Fruit fly (Drosophila melanogaster): ENCODE measurements around the gene CG15564.

Gene CG15564

dm6 chr3R:31218214-31218876, 16.8 kb downstream of the CG15564 start:
- TF ChIP-seq EcR (GFP tag; optimal IDR thresholded peaks at IDR 0.05) (peak; percentile 85), CG13204 (GFP tag; optimal IDR thresholded peaks at IDR 0.05) (no peak), CG10348 (GFP tag; IDR thresholded peaks at IDR 0.05) (no peak), gl (tag; optimal IDR thresholded peaks at IDR 0.05) (no peak), Pif1A (GFP tag; optimal IDR thresholded peaks at IDR 0.05) (no peak), Snoo (tag; optimal IDR thresholded peaks at IDR 0.05) (no peak), D1 (tag; optimal IDR thresholded peaks at IDR 0.05) (no peak), CG17806 (tag; optimal IDR thresholded peaks at IDR 0.05) (no peak)

- TF ChIP-seq CG10348 (GFP tag; IDR thresholded peaks at IDR 0.05) (no peak), rn (GFP tag; IDR thresholded peaks at IDR 0.05) (no peak), CG34367 (tag; optimal IDR thresholded peaks at IDR 0.05) (no peak), CG9948 (tag; optimal IDR thresholded peaks at IDR 0.05) (no peak), CG8301 (tag; optimal IDR thresholded peaks at IDR 0.05) (no peak), CG8159 (tag; optimal IDR thresholded peaks at IDR 0.05) (no peak), gl (tag; optimal IDR thresholded peaks at IDR 0.05) (no peak), fd96Ca (GFP tag; IDR thresholded peaks at IDR 0.05) (no peak), CG14655 (GFP tag; optimal IDR thresholded peaks at IDR 0.05) (no peak), Ets98B (GFP tag; IDR thresholded peaks at IDR 0.05) (no peak), Pif1B (GFP tag; optimal IDR thresholded peaks at IDR 0.05) (no peak), CG4496 (GFP tag; IDR thresholded peaks at IDR 0.05) (no peak), CG12605 (GFP tag; IDR thresholded peaks at IDR 0.05) (no peak), CG32121 (GFP tag; IDR thresholded peaks at IDR 0.05) (no peak)
Observed at dm6 chr3R:31215830-31216229, 19.3 kb downstream of the CG15564 start, which contains the start of gene CG15561. TSS of gene CG15561 (minus strand) at chr3R:31215942.

DNA sequence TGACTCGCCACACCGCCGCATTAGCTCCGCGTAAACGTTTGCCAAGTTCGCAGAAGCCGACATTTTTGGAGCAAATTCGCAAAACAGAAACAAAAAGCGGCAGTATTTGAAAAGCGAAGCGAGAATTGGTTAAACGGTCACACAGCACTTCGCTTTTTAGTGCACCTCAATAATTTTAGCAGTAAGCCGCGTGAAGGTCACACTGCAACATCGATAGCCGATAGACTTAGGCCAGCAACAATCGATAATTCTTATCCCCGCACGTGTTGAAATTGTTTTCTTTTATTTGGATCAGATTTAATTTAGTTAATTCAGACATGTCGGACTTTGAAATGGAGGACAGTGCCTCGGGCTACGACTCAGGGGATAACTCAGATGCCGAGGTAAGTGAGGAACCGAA, 21.9 kb downstream of the CG15564 start, which contains the start of the genes Zwilch and CG1542:
Gene Zwilch, minus strand, starts transcription at position 150 of the 400 bp plus-strand sequence.
Gene CG1542, plus strand, starts transcription at position 232 of the 400 bp plus-strand sequence.
- no peak for TF ChIP-seq CG17806 (tag; optimal IDR thresholded peaks at IDR 0.05)
- TF ChIP-seq CG13204 (GFP tag; optimal IDR thresholded peaks at IDR 0.05) = no peak
- no peak for TF ChIP-seq D1 (tag; optimal IDR thresholded peaks at IDR 0.05)
- no peak for TF ChIP-seq CG32121 (GFP tag; IDR thresholded peaks at IDR 0.05)
- no peak for TF ChIP-seq CG10348 (GFP tag; IDR thresholded peaks at IDR 0.05)
- no peak for TF ChIP-seq CG8159 (tag; optimal IDR thresholded peaks at IDR 0.05)

DNA sequence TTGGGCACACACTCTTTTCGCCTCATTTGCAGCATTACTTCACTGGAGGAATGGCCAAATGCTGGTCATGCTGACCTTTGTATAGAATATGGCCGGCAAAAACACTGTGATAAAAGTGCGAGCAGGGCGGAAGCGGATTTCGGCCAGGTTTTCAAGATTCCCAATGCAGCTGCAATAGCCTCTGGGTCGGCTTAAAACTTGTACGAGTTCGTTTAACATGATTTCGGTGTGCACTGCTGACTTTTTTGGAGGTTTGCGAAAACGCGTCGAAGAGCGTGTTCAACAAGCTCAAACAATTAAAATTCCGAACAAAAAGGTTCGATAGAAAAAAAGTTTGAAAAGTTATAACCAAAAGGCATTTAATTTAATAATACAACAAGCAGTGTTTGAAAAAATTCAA, 24.5 kb downstream of the CG15564 start, which contains the start of gene chp:
Gene chp, minus strand, starts transcription at position 101 of the 400 bp plus-strand sequence.
- TF ChIP-seq Ets98B (GFP tag; IDR thresholded peaks at IDR 0.05) (no peak), EcR (GFP tag; optimal IDR thresholded peaks at IDR 0.05) (no peak), CG15710 (tag; optimal IDR thresholded peaks at IDR 0.05) (no peak), CG17806 (tag; optimal IDR thresholded peaks at IDR 0.05) (no peak), D1 (tag; optimal IDR thresholded peaks at IDR 0.05) (no peak), rn (GFP tag; IDR thresholded peaks at IDR 0.05) (no peak), CG8301 (tag; optimal IDR thresholded peaks at IDR 0.05) (no peak)

dm6 chr3R:31197142-31197994, 37.8 kb downstream of the CG15564 start:
- no peak for TF ChIP-seq gl (tag; optimal IDR thresholded peaks at IDR 0.05)
- TF ChIP-seq Ets98B (GFP tag; IDR thresholded peaks at IDR 0.05) = no peak
- TF ChIP-seq CG15710 (tag; optimal IDR thresholded peaks at IDR 0.05) = no peak
- peak; percentile 9 for TF ChIP-seq CG14655 (GFP tag; optimal IDR thresholded peaks at IDR 0.05)
- TF ChIP-seq CG4496 (GFP tag; IDR thresholded peaks at IDR 0.05) = 0 out of 3 replicates have a peak, but pooled peaks have one; percentile 33
- no peak for TF ChIP-seq D1 (tag; optimal IDR thresholded peaks at IDR 0.05)
- TF ChIP-seq Pif1A (GFP tag; optimal IDR thresholded peaks at IDR 0.05) = peak; percentile 2
- TF ChIP-seq CG8159 (tag; optimal IDR thresholded peaks at IDR 0.05) = no peak

DNA sequence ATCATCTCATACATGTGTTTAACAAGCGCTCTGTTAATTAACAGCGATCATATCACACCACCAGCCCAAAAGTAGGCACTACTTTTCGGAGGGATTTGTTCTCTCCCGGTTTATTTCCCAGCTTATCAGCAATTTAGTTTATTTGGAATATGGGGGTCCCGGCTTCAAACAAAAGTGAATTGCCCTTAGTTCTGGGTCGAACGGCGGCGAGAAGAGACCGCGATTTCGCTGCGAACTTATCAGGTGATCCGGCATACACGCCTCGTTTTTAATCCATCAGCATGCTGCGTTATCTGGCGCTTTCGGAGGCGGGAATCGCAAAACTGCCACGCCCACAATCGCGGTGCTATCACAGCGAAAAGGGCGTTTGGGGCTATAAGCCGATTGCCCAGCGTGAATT, 38.4 kb downstream of the CG15564 start, which contains the start of gene CG1544:
Gene CG1544, plus strand, starts transcription at position 186 of the 400 bp plus-strand sequence.
- no peak for TF ChIP-seq CG4496 (GFP tag; IDR thresholded peaks at IDR 0.05)
- TF ChIP-seq CG17806 (tag; optimal IDR thresholded peaks at IDR 0.05) = no peak
- TF ChIP-seq Snoo (tag; optimal IDR thresholded peaks at IDR 0.05) = no peak
- no peak for TF ChIP-seq Pif1B (GFP tag; optimal IDR thresholded peaks at IDR 0.05)
- TF ChIP-seq D1 (tag; optimal IDR thresholded peaks at IDR 0.05) = no peak
- no peak for TF ChIP-seq CG8159 (tag; optimal IDR thresholded peaks at IDR 0.05)
- TF ChIP-seq rn (GFP tag; IDR thresholded peaks at IDR 0.05) = no peak
- no peak for TF ChIP-seq CG34367 (tag; optimal IDR thresholded peaks at IDR 0.05)
- no peak for TF ChIP-seq CG9948 (tag; optimal IDR thresholded peaks at IDR 0.05)
- no peak for TF ChIP-seq gl (tag; optimal IDR thresholded peaks at IDR 0.05)
- TF ChIP-seq Pif1A (GFP tag; optimal IDR thresholded peaks at IDR 0.05) = no peak
- TF ChIP-seq CG15710 (tag; optimal IDR thresholded peaks at IDR 0.05) = no peak
- 0 out of 3 replicates have a peak, but pooled peaks have one; percentile 20 for TF ChIP-seq fd96Ca (GFP tag; IDR thresholded peaks at IDR 0.05)
- no peak for TF ChIP-seq CG12605 (GFP tag; IDR thresholded peaks at IDR 0.05)
- TF ChIP-seq EcR (GFP tag; optimal IDR thresholded peaks at IDR 0.05) = peak; percentile 40
- no peak for TF ChIP-seq CG13204 (GFP tag; optimal IDR thresholded peaks at IDR 0.05)
- no peak for TF ChIP-seq Ets98B (GFP tag; IDR thresholded peaks at IDR 0.05)

Measured in whole organism, pupa.